Worm (Caenorhabditis elegans) whole organism, young adult: ENCODE results near the gene F26F4.2.

ENCODE experiments used
- B0261.1 ChIP-seq: sonication (generic microtip); optimal IDR thresholded peaks from 2 replicates; lab custom pipeline; 2016; ENCODE audit warnings: mild to moderate bottlenecking, missing genetic modification characterization, moderate library complexity, missing compliant biosample characterization
- C06A6.2 ChIP-seq: fragments of 200-800 bp; sonication (Bioruptor generic); conservative IDR thresholded peaks from 2 replicates; pipeline ENCODE4 v1.3.6; 2022; ENCODE audit warnings: missing genetic modification characterization, missing compliant biosample characterization
- D2030.7 ChIP-seq: fragments of 200-800 bp; sonication (Bioruptor generic); IDR thresholded peaks from 2 replicates; pipeline ENCODE4 v1.3.6; 2022; ENCODE audit warnings: missing genetic modification reagents, missing genetic modification characterization, missing compliant biosample characterization
- F22D6.2 ChIP-seq: sonication (generic microtip); optimal IDR thresholded peaks from 2 replicates; lab custom pipeline; 2016; ENCODE audit warnings: mild to moderate bottlenecking, missing genetic modification characterization, missing compliant biosample characterization
- F23B12.7 ChIP-seq: sonication (generic microtip); optimal IDR thresholded peaks from 2 replicates; lab custom pipeline; 2017; ENCODE audit warnings: missing genetic modification characterization, mild to moderate bottlenecking, missing compliant biosample characterization, antibody characterized with exemption, moderate library complexity; ENCODE audit not compliant: insufficient read depth
- F33H1.4 ChIP-seq: fragments of 200-800 bp; sonication (Bioruptor generic); IDR thresholded peaks from 2 replicates; pipeline ENCODE4 v1.3.6; 2022; ENCODE audit warnings: missing genetic modification reagents, missing genetic modification characterization, missing compliant biosample characterization
- F49E8.2 ChIP-seq: sonication (generic microtip); optimal IDR thresholded peaks from 3 replicates; lab custom pipeline; 2017; ENCODE audit warnings: missing genetic modification characterization, mild to moderate bottlenecking, missing compliant biosample characterization, antibody characterized with exemption, moderate library complexity; ENCODE audit not compliant: insufficient read depth
- F57C9.4 ChIP-seq: sonication (generic microtip); optimal IDR thresholded peaks from 2 replicates; lab custom pipeline; 2017; ENCODE audit warnings: mild to moderate bottlenecking, missing genetic modification characterization, missing compliant biosample characterization
- Y53G8AR.9 ChIP-seq: fragments of 200-800 bp; sonication (Bioruptor generic); conservative IDR thresholded peaks from 2 replicates; pipeline ENCODE4 v1.3.6; 2022; ENCODE audit warnings: missing genetic modification reagents, missing genetic modification characterization, missing compliant biosample characterization
- akir-1 ChIP-seq: fragments of 200-800 bp; sonication (Bioruptor generic); optimal IDR thresholded peaks from 2 replicates; lab custom pipeline; 2018; ENCODE audit warnings: mild to moderate bottlenecking, missing genetic modification characterization, moderate library complexity, missing compliant biosample characterization
- atf-7 ChIP-seq: sonication (generic microtip); optimal IDR thresholded peaks from 2 replicates; lab custom pipeline; 2017; ENCODE audit warnings: mild to moderate bottlenecking, missing genetic modification characterization, missing compliant biosample characterization
- athp-1 ChIP-seq: sonication (generic microtip); optimal IDR thresholded peaks from 2 replicates; lab custom pipeline; 2017; ENCODE audit warnings: mild to moderate bottlenecking, missing genetic modification characterization, missing compliant biosample characterization
- attf-5 ChIP-seq: fragments of 200-800 bp; sonication (Bioruptor generic); optimal IDR thresholded peaks from 2 replicates; lab custom pipeline; 2018; ENCODE audit warnings: mild to moderate bottlenecking, missing genetic modification characterization, missing compliant biosample characterization
- attf-6 ChIP-seq: fragments of 200-800 bp; sonication (Bioruptor generic); IDR thresholded peaks from 2 replicates; pipeline ENCODE4 v1.3.6; 2022; ENCODE audit warnings: missing genetic modification reagents, missing genetic modification characterization, missing compliant biosample characterization
- cebp-1 ChIP-seq, 2 experiments: fragments of 200-800 bp in 1 of 2; sonication (Bioruptor generic) in 1 of 2; sonication (generic microtip) in 1 of 2; IDR thresholded peaks in 1 of 2; optimal IDR thresholded peaks in 1 of 2; 2 replicates each; pipeline versions ENCODE4 v1.3.6 to Lab custom; 2017 to 2022; ENCODE audit warnings: missing compliant biosample characterization in 2 of 2, missing genetic modification characterization in 2 of 2, mild to moderate bottlenecking in 1 of 2, missing genetic modification reagents in 1 of 2, moderate library complexity in 1 of 2
- cebp-2 ChIP-seq: fragments of 200-800 bp; sonication (Bioruptor generic); IDR thresholded peaks from 2 replicates; pipeline ENCODE4 v1.3.6; 2022; ENCODE audit warnings: missing genetic modification characterization, missing compliant biosample characterization
- ceh-100 ChIP-seq: fragments of 200-800 bp; sonication (Bioruptor generic); IDR thresholded peaks from 2 replicates; pipeline ENCODE4 v1.3.6; 2022; ENCODE audit warnings: missing genetic modification reagents, missing genetic modification characterization, missing compliant biosample characterization
- ceh-40 ChIP-seq: fragments of 200-800 bp; sonication (Bioruptor generic); IDR thresholded peaks from 2 replicates; pipeline ENCODE4 v1.3.6; 2022; ENCODE audit warnings: missing genetic modification characterization, missing compliant biosample characterization
- ceh-91 ChIP-seq: fragments of 200-800 bp; sonication (Bioruptor generic); IDR thresholded peaks from 2 replicates; pipeline ENCODE4 v1.3.6; 2022; ENCODE audit warnings: missing genetic modification reagents, missing genetic modification characterization, missing compliant biosample characterization
- dox-1 ChIP-seq: fragments of 200-800 bp; sonication (Bioruptor generic); IDR thresholded peaks from 2 replicates; pipeline ENCODE4 v1.3.6; 2022; ENCODE audit warnings: missing genetic modification reagents, missing genetic modification characterization, missing compliant biosample characterization
- dpff-1 ChIP-seq: sonication (generic microtip); optimal IDR thresholded peaks from 2 replicates; lab custom pipeline; 2017; ENCODE audit warnings: mild to moderate bottlenecking, missing genetic modification characterization, missing compliant biosample characterization
- dpl-1 ChIP-seq: fragments of 150-350 bp; optimal IDR thresholded peaks from 2 replicates; lab custom pipeline; 2014; ENCODE audit warnings: missing biosample characterization, missing genetic modification reagents, missing genetic modification characterization
- gei-17 ChIP-seq: fragments of 200-800 bp; sonication (Bioruptor generic); optimal IDR thresholded peaks from 2 replicates; lab custom pipeline; 2018; ENCODE audit warnings: mild to moderate bottlenecking, missing genetic modification characterization, missing compliant biosample characterization
- him-1 ChIP-seq: sonication (generic microtip); optimal IDR thresholded peaks from 2 replicates; lab custom pipeline; 2016; ENCODE audit warnings: missing genotype, missing genetic modification reagents, missing genetic modification characterization, missing compliant biosample characterization
- hlh-12 ChIP-seq: sonication (generic microtip); optimal IDR thresholded peaks from 2 replicates; lab custom pipeline; 2016; ENCODE audit warnings: missing genetic modification characterization, missing compliant biosample characterization
- hmg-1.2 ChIP-seq: fragments of 200-800 bp; sonication (Bioruptor generic); IDR thresholded peaks from 2 replicates; pipeline ENCODE4 v1.3.6; 2022; ENCODE audit warnings: missing genetic modification reagents, missing genetic modification characterization, missing compliant biosample characterization
- hmg-20 ChIP-seq: fragments of 200-800 bp; sonication (Bioruptor generic); IDR thresholded peaks from 2 replicates; pipeline ENCODE4 v1.3.6; 2022; ENCODE audit warnings: missing genetic modification reagents, missing genetic modification characterization, missing compliant biosample characterization
- hrde-1 ChIP-seq: sonication (generic microtip); optimal IDR thresholded peaks from 2 replicates; lab custom pipeline; 2016; ENCODE audit warnings: missing genetic modification characterization, mild to moderate bottlenecking, missing compliant biosample characterization, moderate library complexity, missing genotype, missing genetic modification reagents, borderline replicate concordance
- hsf-1 ChIP-seq: fragments of 200-800 bp; sonication (Bioruptor generic); IDR thresholded peaks from 2 replicates; pipeline ENCODE4 v1.3.6; 2022; ENCODE audit warnings: missing genetic modification reagents, missing genetic modification characterization, missing compliant biosample characterization
- lag-1 ChIP-seq: fragments of 200-800 bp; sonication (Bioruptor generic); IDR thresholded peaks from 2 replicates; pipeline ENCODE4 v1.3.6; 2022; ENCODE audit warnings: missing genetic modification reagents, missing genetic modification characterization, missing compliant biosample characterization
- let-607 ChIP-seq, 2 experiments: fragments of 200-800 bp in 1 of 2; sonication (Bioruptor generic) in 1 of 2; sonication (generic microtip) in 1 of 2; optimal IDR thresholded peaks; 2 replicates each; lab custom pipeline; 2016 to 2018; ENCODE audit warnings: mild to moderate bottlenecking in 2 of 2, missing compliant biosample characterization in 2 of 2, missing genetic modification characterization in 2 of 2, moderate library complexity in 2 of 2, missing genotype in 1 of 2
- lin-54 ChIP-seq: fragments of 200-800 bp; sonication (Bioruptor generic); optimal IDR thresholded peaks from 2 replicates; lab custom pipeline; 2018; ENCODE audit warnings: mild to moderate bottlenecking, missing genetic modification characterization, missing compliant biosample characterization
- lir-1 ChIP-seq: fragments of 200-800 bp; sonication (Bioruptor generic); conservative IDR thresholded peaks from 2 replicates; pipeline ENCODE4 v1.3.6; 2022; ENCODE audit warnings: missing genetic modification reagents, missing genetic modification characterization, missing compliant biosample characterization
- lsl-1 ChIP-seq: fragments of 200-800 bp; sonication (Bioruptor generic); optimal IDR thresholded peaks from 2 replicates; lab custom pipeline; 2018; ENCODE audit warnings: mild to moderate bottlenecking, missing genetic modification characterization, moderate library complexity, missing compliant biosample characterization
- madf-3 ChIP-seq: fragments of 200-800 bp; sonication (Bioruptor generic); IDR thresholded peaks from 2 replicates; pipeline ENCODE4 v1.3.6; 2022; ENCODE audit warnings: missing genetic modification reagents, missing genetic modification characterization, missing compliant biosample characterization
- madf-6 ChIP-seq: fragments of 200-800 bp; sonication (Bioruptor generic); IDR thresholded peaks from 2 replicates; pipeline ENCODE4 v1.3.6; 2022; ENCODE audit warnings: missing genetic modification reagents, missing genetic modification characterization, missing compliant biosample characterization
- mes-4 ChIP-seq: sonication (generic microtip); optimal IDR thresholded peaks from 2 replicates; lab custom pipeline; 2016; ENCODE audit warnings: missing genotype, missing genetic modification characterization, missing compliant biosample characterization
- mxl-1 ChIP-seq: sonication (generic microtip); optimal IDR thresholded peaks from 2 replicates; lab custom pipeline; 2016; ENCODE audit warnings: missing genetic modification characterization, missing compliant biosample characterization
- nfya-2 ChIP-seq: fragments of 200-800 bp; sonication (Bioruptor generic); IDR thresholded peaks from 2 replicates; pipeline ENCODE4 v1.3.6; 2022; ENCODE audit warnings: missing genetic modification reagents, missing genetic modification characterization, missing compliant biosample characterization
- nhr-27 ChIP-seq: fragments of 200-800 bp; sonication (Bioruptor generic); optimal IDR thresholded peaks from 2 replicates; lab custom pipeline; 2018; ENCODE audit warnings: mild to moderate bottlenecking, missing genetic modification characterization, moderate library complexity, missing compliant biosample characterization
- nhr-80 ChIP-seq: sonication (generic microtip); optimal IDR thresholded peaks from 2 replicates; lab custom pipeline; 2016; ENCODE audit warnings: missing genetic modification characterization, missing compliant biosample characterization
- snpc-3.4 ChIP-seq: sonication (generic microtip); optimal IDR thresholded peaks from 2 replicates; lab custom pipeline; 2017; ENCODE audit warnings: missing genetic modification characterization, mild to moderate bottlenecking, missing compliant biosample characterization, antibody characterized with exemption, moderate library complexity, missing genotype, missing genetic modification reagents
- unc-62 ChIP-seq: fragments of 150-350 bp; optimal IDR thresholded peaks from 2 replicates; lab custom pipeline; 2014; ENCODE audit warnings: missing biosample characterization, missing genetic modification reagents, missing genetic modification characterization
- ztf-18 ChIP-seq: sonication (generic microtip); optimal IDR thresholded peaks from 2 replicates; lab custom pipeline; 2016; ENCODE audit warnings: missing genotype, mild to moderate bottlenecking, missing genetic modification characterization, missing compliant biosample characterization
- ztf-22 ChIP-seq: fragments of 200-800 bp; sonication (Bioruptor generic); optimal IDR thresholded peaks from 2 replicates; lab custom pipeline; 2018; ENCODE audit warnings: mild to moderate bottlenecking, missing genetic modification characterization, moderate library complexity, missing compliant biosample characterization

The F26F4.2 gene

ce11 chrIII:4895313-4895712, 15.7 kb upstream of the F26F4.2 start:
- TF ChIP-seq madf-3 (GFP tag; lab: Robert Waterston, UW) (no peak), hmg-1.2 (GFP tag; lab: Robert Waterston, UW) (no peak), F33H1.4 (GFP tag; lab: Robert Waterston, UW) (no peak), mxl-1 (tag; lab: Kevin White, UChicago) (no peak), hlh-12 (tag; lab: Kevin White, UChicago) (no peak), D2030.7 (no peak), cebp-1 (GFP tag; IDR thresholded peaks at IDR 0.05; lab: Robert Waterston, UW) (no peak), cebp-1 (tag; optimal IDR thresholded peaks at IDR 0.05; lab: Kevin White, UChicago) (no peak), F23B12.7 (tag; lab: Kevin White, UChicago) (no peak), hrde-1 (no peak), ceh-40 (GFP tag; lab: Robert Waterston, UW) (no peak), dpff-1 (no peak), lsl-1 (GFP tag; lab: Kevin White, UChicago) (no peak), B0261.1 (no peak), attf-5 (GFP tag; lab: Kevin White, UChicago) (no peak)

ce11 chrIII:4899035-4899578, 11.9 kb upstream of the F26F4.2 start, which contains the start of gene nhl-2:
Gene nhl-2, minus strand, starts transcription at chrIII:4899085.
- TF ChIP-seq mxl-1 (tag; lab: Kevin White, UChicago) (no peak), madf-3 (GFP tag; lab: Robert Waterston, UW) (no peak), nfya-2 (GFP tag; lab: Robert Waterston, UW) (no peak), ceh-100 (GFP tag; lab: Robert Waterston, UW) (no peak), ztf-22 (no peak), atf-7 (tag; lab: Kevin White, UChicago) (no peak), athp-1 (no peak), madf-6 (GFP tag; lab: Robert Waterston, UW) (no peak), mes-4 (tag; lab: Kevin White, UChicago) (no peak), gei-17 (no peak), Y53G8AR.9 (GFP tag; lab: Robert Waterston, UW) (no peak), dox-1 (GFP tag; lab: Robert Waterston, UW) (no peak)

DNA sequence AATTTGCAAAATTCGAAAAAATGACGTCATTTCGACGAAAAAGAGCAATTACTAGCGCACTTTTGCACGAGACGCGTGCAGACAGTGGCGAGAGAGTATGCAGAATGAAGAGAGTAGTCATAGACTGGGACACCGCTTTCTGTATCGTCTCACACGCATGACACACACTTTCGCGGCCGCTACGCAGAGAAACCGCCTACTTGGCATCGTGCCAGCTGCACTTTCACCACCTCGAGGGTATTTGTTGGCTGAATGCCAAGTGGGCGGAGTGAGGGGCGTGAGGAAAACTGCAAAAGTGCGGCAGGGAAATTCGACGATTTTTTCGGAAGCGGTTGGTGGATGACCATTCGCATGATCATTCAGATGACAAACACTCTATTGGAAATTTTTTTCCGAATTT, 11.3 kb upstream of the F26F4.2 start:
- peak; percentile 7 for TF ChIP-seq dpff-1
- peak; percentile 96 for TF ChIP-seq lir-1 (GFP tag; lab: Robert Waterston, UW)
- TF ChIP-seq F49E8.2 (tag; lab: Kevin White, UChicago): peak; percentile 6
- TF ChIP-seq attf-6: 0 out of 2 replicates have a peak, but pooled peaks have one; percentile 62
- peak; percentile 99 for TF ChIP-seq nhr-80 (tag; lab: Kevin White, UChicago)
- TF ChIP-seq F57C9.4 (tag; lab: Kevin White, UChicago): peak; percentile 58
- TF ChIP-seq ztf-18 (tag; lab: Kevin White, UChicago): peak; percentile 87
- TF ChIP-seq akir-1: peak; percentile 86
- TF ChIP-seq snpc-3.4 (tag; lab: Kevin White, UChicago): no peak
- TF ChIP-seq hsf-1 (GFP tag; lab: Robert Waterston, UW): peak; percentile 75
- peak; percentile 100 for TF ChIP-seq C06A6.2 (GFP tag; lab: Robert Waterston, UW)
- TF ChIP-seq F22D6.2: peak; percentile 93
- TF ChIP-seq dpl-1 (GFP tag; lab: Kevin White, UChicago): peak; percentile 32
- peak; percentile 83; the same call in 1 of the 2 replicates for TF ChIP-seq hmg-20 (GFP tag; lab: Robert Waterston, UW)
- peak; percentile 64 for TF ChIP-seq ceh-91
- peak; percentile 96 for TF ChIP-seq lin-54 (GFP tag; lab: Kevin White, UChicago)
- TF ChIP-seq hmg-1.2 (GFP tag; lab: Robert Waterston, UW): peak; percentile 95
- TF ChIP-seq him-1 (tag; lab: Kevin White, UChicago): no peak
- peak; percentile 86; the same call in 1 of the 2 replicates for TF ChIP-seq lag-1 (GFP tag; lab: Robert Waterston, UW)
- TF ChIP-seq Y53G8AR.9 (GFP tag; lab: Robert Waterston, UW): peak; percentile 96
- TF ChIP-seq unc-62: peak; percentile 77
- no peak for TF ChIP-seq cebp-2 (GFP tag; lab: Robert Waterston, UW)
- peak; percentile 94 to 95 for TF ChIP-seq let-607 (tag; optimal IDR thresholded peaks at IDR 0.05; lab: Kevin White, UChicago)
- TF ChIP-seq nhr-27 (tag; lab: Kevin White, UChicago): peak; percentile 80
